Worm (Caenorhabditis elegans) whole organism, L1 larva: ENCODE data around the gene F55A11.8.

Experiments used
- C04F5.9 ChIP-seq: sonication (generic microtip); optimal IDR thresholded peaks from 2 replicates; lab custom pipeline; 2016; ENCODE audit warnings: missing genetic modification characterization, missing compliant biosample characterization
- elt-2 ChIP-seq: sonication (generic microtip); optimal IDR thresholded peaks from 2 replicates; lab custom pipeline; 2016; ENCODE audit warnings: missing genetic modification characterization, mild to moderate bottlenecking, inconsistent platforms, missing compliant biosample characterization, missing genetic modification reagents
- lin-39 ChIP-seq: fragments of 150-350 bp; optimal IDR thresholded peaks from 2 replicates; lab custom pipeline; 2014; ENCODE audit warnings: missing biosample characterization, missing genetic modification reagents, missing genetic modification characterization
- lsy-2 ChIP-seq, 2 experiments: fragments of 150-350 bp; optimal IDR thresholded peaks; 2 replicates each; lab custom pipeline; 2014; ENCODE audit warnings: missing biosample characterization in 2 of 2, missing genetic modification characterization in 2 of 2
- nhr-237 ChIP-seq: fragments of 150-350 bp; optimal IDR thresholded peaks from 2 replicates; lab custom pipeline; 2014; ENCODE audit warnings: missing biosample characterization, missing genetic modification characterization

DNA sequence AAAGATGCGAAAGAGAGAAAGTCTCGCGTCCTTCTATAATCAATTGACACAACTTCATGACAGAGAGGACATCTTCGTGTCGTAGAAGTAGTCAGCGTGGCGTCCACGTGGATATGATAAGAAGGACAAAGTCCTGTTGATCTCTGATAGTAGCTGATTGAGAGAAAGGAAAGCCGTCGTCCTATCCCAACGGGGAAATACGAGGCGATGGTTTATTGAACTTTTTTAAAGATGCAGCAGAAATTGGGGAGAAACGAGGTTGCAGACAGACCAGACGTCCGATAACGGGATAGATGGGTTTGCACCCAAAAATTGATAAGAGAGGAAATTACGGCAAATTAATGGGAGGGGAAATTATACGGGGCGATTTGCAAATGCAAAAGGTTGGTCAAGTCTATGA, 14.5 kb downstream of the F55A11.8 start:
- TF ChIP-seq elt-2 (no peak), lin-39 (tag; lab: Kevin White, UChicago) (no peak), lsy-2 (tag; optimal IDR thresholded peaks at IDR 0.05; lab: Kevin White, UChicago) (peak; percentile 30 to 61), C04F5.9 (tag; lab: Kevin White, UChicago) (no peak), nhr-237 (tag; lab: Kevin White, UChicago) (no peak)
